Worm (Caenorhabditis elegans) whole organism, L1 larva: ENCODE data around the gene gpd-1.
A peak's percentile ranks its signal among the peaks of the same experiment; 100 is the strongest.

ENCODE experiments used
- ama-1 ChIP-seq: fragments of 150-350 bp; optimal IDR thresholded peaks from 2 replicates; lab custom pipeline; 2014
- ces-1 ChIP-seq: fragments of 150-350 bp; optimal IDR thresholded peaks from 2 replicates; lab custom pipeline; 2014; ENCODE audit warnings: missing biosample characterization, missing genetic modification reagents, missing genetic modification characterization
- elt-2 ChIP-seq: sonication (generic microtip); optimal IDR thresholded peaks from 2 replicates; lab custom pipeline; 2016; ENCODE audit warnings: missing genetic modification characterization, mild to moderate bottlenecking, inconsistent platforms, missing compliant biosample characterization, missing genetic modification reagents
- ets-5 ChIP-seq: fragments of 200-800 bp; sonication (Bioruptor generic); IDR thresholded peaks from 2 replicates; pipeline ENCODE4 v1.3.6; 2022; ENCODE audit warnings: missing genetic modification characterization, missing compliant biosample characterization
- grh-1 ChIP-seq: fragments of 200-800 bp; sonication (Bioruptor generic); IDR thresholded peaks from 2 replicates; pipeline ENCODE4 v1.3.6; 2022; ENCODE audit warnings: missing genetic modification reagents, missing genetic modification characterization, missing compliant biosample characterization
- lin-13 ChIP-seq: fragments of 150-350 bp; optimal IDR thresholded peaks from 2 replicates; lab custom pipeline; 2014; ENCODE audit warnings: missing biosample characterization, missing genetic modification reagents, missing genetic modification characterization
- lin-39 ChIP-seq: fragments of 150-350 bp; optimal IDR thresholded peaks from 2 replicates; lab custom pipeline; 2014; ENCODE audit warnings: missing biosample characterization, missing genetic modification reagents, missing genetic modification characterization
- nhr-90 ChIP-seq: sonication (generic microtip); optimal IDR thresholded peaks from 2 replicates; lab custom pipeline; 2016; ENCODE audit warnings: mild to moderate bottlenecking, missing genetic modification characterization, missing compliant biosample characterization; ENCODE audit not compliant: poor library complexity

DNA sequence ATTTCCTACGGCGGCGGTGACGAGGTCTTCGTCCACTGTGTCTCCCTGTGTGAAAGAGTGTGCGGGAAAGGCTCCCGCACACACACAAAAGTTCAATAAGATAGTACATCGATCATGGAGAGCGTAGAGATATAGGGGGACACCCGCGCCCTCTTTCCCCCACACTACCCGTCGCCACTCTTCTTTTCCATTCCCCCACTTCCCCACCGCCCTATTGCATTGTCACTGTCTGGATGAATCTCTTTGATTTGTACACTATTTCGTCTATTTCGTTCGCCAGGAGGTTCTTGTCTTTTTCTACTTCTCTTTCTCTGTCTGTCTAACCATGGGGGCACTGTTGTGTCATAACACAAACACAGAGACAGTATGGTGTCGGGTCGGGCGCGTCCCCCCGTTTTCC, 11.7 kb upstream of the gpd-1 start:
- no peak for TF ChIP-seq ces-1 (GFP tag; lab: Kevin White, UChicago)
- no peak for TF ChIP-seq ets-5 (GFP tag; lab: Robert Waterston, UW)
- peak; percentile 20 for TF ChIP-seq lin-13 (GFP tag; lab: Kevin White, UChicago)
- no peak for TF ChIP-seq ama-1 (lab: Kevin White, UChicago)
- peak; percentile 40; the same call in 1 of the 2 replicates for TF ChIP-seq grh-1
- peak; percentile 69 for TF ChIP-seq nhr-90 (tag; lab: Kevin White, UChicago)
- TF ChIP-seq lin-39 = no peak
- peak; percentile 51 for TF ChIP-seq elt-2
